Worm (Caenorhabditis elegans): ENCODE results near the gene T03D8.6.

DNA sequence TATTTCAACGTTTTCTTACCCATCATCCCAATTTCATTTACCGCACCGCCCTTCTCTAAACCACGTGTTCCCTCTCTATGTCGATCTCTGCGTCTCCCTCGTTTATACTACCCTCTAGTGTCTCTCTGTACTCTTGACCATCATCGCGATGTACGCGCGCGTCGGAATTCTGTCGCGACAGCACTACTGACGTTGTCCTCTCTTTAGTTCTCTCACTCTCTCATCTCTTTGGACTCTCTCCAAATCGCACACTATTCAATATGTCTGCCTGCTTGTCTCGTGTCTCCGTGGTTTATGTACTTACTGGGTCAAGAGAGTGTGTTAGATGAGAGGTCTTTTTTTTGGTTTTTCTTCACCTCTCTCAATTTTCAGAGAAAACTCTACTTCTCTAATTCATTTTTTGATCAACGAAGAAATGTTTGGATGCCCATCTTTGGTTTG is 41.9 kb downstream of the T03D8.6 start:
- no peak for TF ChIP-seq ztf-29 (GFP tag; IDR thresholded peaks at IDR 0.05)
- peak; percentile 87 for TF ChIP-seq cog-1 (tag; optimal IDR thresholded peaks at IDR 0.05)
- no peak for TF ChIP-seq ref-1 (GFP tag; conservative IDR thresholded peaks at IDR 0.05)
- TF ChIP-seq tab-1 (GFP tag; IDR thresholded peaks at IDR 0.05): no peak
- TF ChIP-seq ztf-23 (GFP tag; IDR thresholded peaks at IDR 0.05): 0 out of 2 replicates have a peak, but pooled peaks have one; percentile 5
- TF ChIP-seq flt-1 (GFP tag; IDR thresholded peaks at IDR 0.05): peak; percentile 51; the same call in 1 of the 2 replicates
